Fruit fly (Drosophila melanogaster): Measurements from ENCODE around the gene CG4036.

Gene CG4036

DNA sequence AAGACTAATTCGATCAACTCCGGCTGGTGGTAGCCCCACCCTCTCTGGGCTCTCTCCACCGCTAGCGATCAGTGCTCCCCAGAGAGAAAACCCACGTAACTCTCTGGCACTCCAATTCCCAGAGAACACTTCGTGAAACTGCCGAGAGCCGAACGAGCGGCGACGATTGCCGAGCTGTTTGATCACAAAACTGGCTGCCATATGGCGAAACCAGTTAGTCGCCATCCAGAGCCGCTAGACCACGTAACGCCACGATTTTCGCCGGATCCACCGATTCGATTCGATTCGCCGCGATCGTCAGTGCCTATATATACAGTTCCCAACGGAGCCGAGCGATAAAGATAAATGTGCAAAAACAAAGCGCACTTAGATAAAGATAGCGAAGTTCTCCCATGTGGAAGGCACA lies 8.5 kb upstream of the CG4036 start, which contains the start of gene IP3K1 (continued):
- no peak for TF ChIP-seq en (GFP tag; optimal IDR thresholded peaks at IDR 0.05)
- TF ChIP-seq CG31224 (GFP tag; IDR thresholded peaks at IDR 0.05) = no peak
- peak; percentile 29; the same call in 1 of the 2 replicates for TF ChIP-seq CG11696 (GFP tag; IDR thresholded peaks at IDR 0.05)

DNA sequence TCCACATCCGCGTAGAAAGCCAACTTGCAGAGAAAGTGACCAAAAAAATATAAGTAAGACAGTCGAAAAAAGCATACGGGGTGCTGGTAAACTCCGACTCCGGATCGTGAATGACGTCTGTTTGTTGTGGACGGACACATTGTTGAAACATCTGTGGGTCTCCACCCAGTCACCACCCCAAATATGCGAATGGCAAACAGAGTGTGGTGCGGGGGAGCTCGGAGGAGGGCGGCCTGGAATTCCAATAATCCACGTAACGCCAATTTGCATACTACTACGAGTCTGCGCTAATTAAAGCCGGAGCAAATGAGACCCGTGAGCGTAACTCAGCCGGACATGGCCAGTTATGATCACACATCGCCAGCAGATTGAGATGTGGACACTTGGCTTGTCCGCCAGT lies 7.6 kb upstream of the CG4036 start:
- TF ChIP-seq Hr51 (GFP tag; optimal IDR thresholded peaks at IDR 0.05) (no peak), sd (tag; optimal IDR thresholded peaks at IDR 0.05) (peak; percentile 79), Med (GFP tag) (peak; percentile 4), CG42726 (GFP tag; IDR thresholded peaks at IDR 0.05; ENCODE audit: partially characterized antibody) (0 out of 2 replicates have a peak, but pooled peaks have one; percentile 13)

DNA sequence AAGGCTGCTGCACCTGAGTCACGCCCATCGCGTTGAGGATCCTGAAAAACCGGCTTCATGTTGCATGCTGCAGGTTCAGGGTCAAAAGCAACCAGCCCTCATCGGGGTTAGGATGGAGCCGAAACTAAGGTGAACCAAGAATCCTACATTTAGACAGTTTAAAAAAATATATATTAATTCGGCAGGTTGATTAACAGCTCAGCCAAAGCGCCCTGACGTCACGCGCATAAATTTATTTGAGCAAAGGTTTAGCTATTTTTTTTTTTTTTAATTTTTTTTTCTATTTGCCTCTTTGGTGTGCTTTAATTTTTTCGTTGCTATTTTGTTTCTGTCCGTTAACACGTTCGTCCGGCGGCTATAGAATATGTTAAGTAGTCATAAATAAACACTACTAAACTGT lies 6.2 kb upstream of the CG4036 start:
- TF ChIP-seq en (GFP tag; optimal IDR thresholded peaks at IDR 0.05) = no peak
- TF ChIP-seq sens (GFP tag) = peak; percentile 4

DNA sequence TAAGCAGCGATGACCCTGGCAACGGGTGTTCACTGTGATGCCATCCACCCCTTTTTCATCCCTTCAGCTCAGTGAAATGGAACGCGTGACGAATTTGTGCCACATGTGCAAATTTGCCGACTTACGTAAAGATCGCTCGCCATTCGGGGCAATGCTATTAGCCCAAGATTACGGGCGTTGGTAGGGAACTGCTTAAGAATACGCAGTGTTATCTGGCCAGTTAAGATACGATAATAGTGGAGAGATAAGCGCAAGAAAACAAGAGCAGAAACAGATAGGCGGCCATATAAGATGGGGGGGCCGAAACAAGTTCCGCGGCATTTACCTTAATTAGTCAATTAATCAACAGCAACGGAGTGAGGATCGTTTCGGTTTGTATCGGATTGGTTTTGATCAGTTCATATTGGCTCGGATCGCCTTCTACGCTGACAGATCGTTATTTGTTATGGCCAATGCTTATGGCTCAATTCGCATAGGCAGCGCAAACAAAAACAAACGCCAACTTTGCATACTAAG lies 4.7 kb upstream of the CG4036 start:
- TF ChIP-seq scrt (GFP tag; optimal IDR thresholded peaks at IDR 0.05) (no peak), NC2α (GFP tag; optimal IDR thresholded peaks at IDR 0.05) (no peak), grn (GFP tag; optimal IDR thresholded peaks at IDR 0.05) (peak; percentile 80), wdn (GFP tag; IDR thresholded peaks at IDR 0.05) (no peak), CG10321 (GFP tag; IDR thresholded peaks at IDR 0.05) (no peak), ems (GFP tag; optimal IDR thresholded peaks at IDR 0.05) (no peak), CG1647 (GFP tag; optimal IDR thresholded peaks at IDR 0.05) (no peak), odd (GFP tag; optimal IDR thresholded peaks at IDR 0.05) (no peak), Dbx (GFP tag; IDR thresholded peaks at IDR 0.05) (no peak), CG10366 (GFP tag; IDR thresholded peaks at IDR 0.05) (no peak), sisA (GFP tag; IDR thresholded peaks at IDR 0.05) (no peak), HmgZ (tag; optimal IDR thresholded peaks at IDR 0.05) (peak; percentile 41), ci (GFP tag; IDR thresholded peaks at IDR 0.05) (no peak), ssp (GFP tag; IDR thresholded peaks at IDR 0.05) (no peak), tna (GFP tag; IDR thresholded peaks at IDR 0.05; ENCODE audit: partially characterized antibody) (no peak), unc-4 (GFP tag; IDR thresholded peaks at IDR 0.05; ENCODE audit: partially characterized antibody) (no peak), NFAT (GFP tag; IDR thresholded peaks at IDR 0.05) (no peak), tgo (GFP tag; IDR thresholded peaks at IDR 0.05) (no peak), CG17385 (GFP tag; optimal IDR thresholded peaks at IDR 0.05) (no peak), CG13624 (GFP tag; optimal IDR thresholded peaks at IDR 0.05) (no peak), CG9817 (tag; optimal IDR thresholded peaks at IDR 0.05) (no peak), CG4820 (GFP tag; optimal IDR thresholded peaks at IDR 0.05) (no peak), CG11560 (tag; IDR thresholded peaks at IDR 0.05) (no peak), kay (GFP tag; optimal IDR thresholded peaks at IDR 0.05) (no peak), cwo (GFP tag; optimal IDR thresholded peaks at IDR 0.05) (peak; percentile 63), CG13424 (tag; optimal IDR thresholded peaks at IDR 0.05) (no peak), CG13894 (tag; optimal IDR thresholded peaks at IDR 0.05) (peak; percentile 60), HHEX (GFP tag; optimal IDR thresholded peaks at IDR 0.05) (no peak), Hsf (GFP tag; optimal IDR thresholded peaks at IDR 0.05) (no peak), ato (GFP tag; IDR thresholded peaks at IDR 0.05; ENCODE audit: partially characterized antibody) (no peak), CG4854 (GFP tag; optimal IDR thresholded peaks at IDR 0.05) (no peak), CG8924 (tag; optimal IDR thresholded peaks at IDR 0.05) (no peak), CG3995 (GFP tag; optimal IDR thresholded peaks at IDR 0.05) (no peak), mld (GFP tag; IDR thresholded peaks at IDR 0.05; ENCODE audit: partially characterized antibody) (no peak), exex (tag; optimal IDR thresholded peaks at IDR 0.05) (peak; percentile 94), row (GFP tag; IDR thresholded peaks at IDR 0.05) (no peak), toy (GFP tag; IDR thresholded peaks at IDR 0.05) (no peak), dpn (GFP tag; optimal IDR thresholded peaks at IDR 0.05) (no peak), Hr39 (optimal IDR thresholded peaks at IDR 0.05) (no peak)

Measured in whole organism, embryonic.